Worm (Caenorhabditis elegans): ENCODE data around the gene C54F6.18.
A peak's percentile ranks its signal among the peaks of the same experiment; 100 is the strongest.

The C54F6.18 gene

DNA sequence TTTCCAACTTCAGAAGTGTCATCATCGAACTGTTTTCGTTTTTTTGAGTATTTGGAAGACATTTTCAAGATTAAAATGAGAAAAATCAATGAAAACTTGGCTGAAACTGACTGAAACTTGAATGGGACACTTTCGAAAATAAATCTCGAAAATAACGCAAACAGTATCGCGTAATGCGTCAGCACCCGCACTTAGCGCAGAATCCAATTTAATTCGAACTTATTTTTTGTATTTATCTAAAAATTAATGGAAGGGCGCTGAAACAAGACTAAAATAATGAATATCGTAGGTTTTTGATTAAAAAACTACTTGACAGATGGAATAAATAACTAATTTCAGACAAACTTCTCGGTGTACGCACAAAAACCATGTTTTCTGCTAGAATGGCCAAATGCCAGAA is 49.8 kb downstream of the C54F6.18 start, which contains the start of the genes snu-66 and ints-9:
snu-66 (minus strand) TSS at position 108 of the 400 bp plus-strand sequence.
ints-9 (plus strand) TSS at position 240 of the 400 bp plus-strand sequence.
- TF ChIP-seq ZK185.1 (tag; optimal IDR thresholded peaks at IDR 0.05; ENCODE audit: poor library complexity, severe bottlenecking) = peak; percentile 46
- peak; percentile 40 for TF ChIP-seq F33H1.4 (GFP tag; IDR thresholded peaks at IDR 0.05)
- TF ChIP-seq snpc-4 (GFP tag; optimal IDR thresholded peaks at IDR 0.05) = no peak
- peak in 2 of 4 experiments; percentile 34 to 47 for TF ChIP-seq snpc-4 (tag; optimal IDR thresholded peaks at IDR 0.05)
- 0 out of 2 replicates have a peak, but pooled peaks have one; percentile 16 for TF ChIP-seq dox-1 (GFP tag; IDR thresholded peaks at IDR 0.05)
- peak in 1 of 3 experiments; percentile 75 for TF ChIP-seq lin-35 (GFP tag; optimal IDR thresholded peaks at IDR 0.05)
- no peak for TF ChIP-seq ztf-28 (GFP tag; IDR thresholded peaks at IDR 0.05)
- peak; percentile 41 for TF ChIP-seq lsl-1 (GFP tag; optimal IDR thresholded peaks at IDR 0.05)
- TF ChIP-seq lin-40 (tag; optimal IDR thresholded peaks at IDR 0.05) = peak; percentile 43
- no peak for TF ChIP-seq attf-6 (GFP tag; IDR thresholded peaks at IDR 0.05)
- TF ChIP-seq madf-8 (GFP tag; conservative IDR thresholded peaks at IDR 0.05) = no peak
- no peak for TF ChIP-seq ztf-22 (GFP tag; optimal IDR thresholded peaks at IDR 0.05)
- no peak for TF ChIP-seq ceh-100 (GFP tag; IDR thresholded peaks at IDR 0.05)
- no peak for TF ChIP-seq unc-62 (GFP tag; optimal IDR thresholded peaks at IDR 0.05)
- TF ChIP-seq ceh-91 (GFP tag; IDR thresholded peaks at IDR 0.05) = 0 out of 2 replicates have a peak, but pooled peaks have one; percentile 11
- TF ChIP-seq mcd-1 (GFP tag; IDR thresholded peaks at IDR 0.05) = peak; percentile 80
- TF ChIP-seq unc-130 (GFP tag; optimal IDR thresholded peaks at IDR 0.05) = no peak
- TF ChIP-seq lin-54 (GFP tag; optimal IDR thresholded peaks at IDR 0.05) = peak; percentile 48
- TF ChIP-seq nhr-80 (tag; optimal IDR thresholded peaks at IDR 0.05) = peak; percentile 1
- TF ChIP-seq pbrm-1 (GFP tag; IDR thresholded peaks at IDR 0.05) = peak; percentile 7; the same call in 1 of the 2 replicates
- TF ChIP-seq nhr-90 (tag; optimal IDR thresholded peaks at IDR 0.05) = no peak
- TF ChIP-seq ztf-18 (tag; optimal IDR thresholded peaks at IDR 0.05) = peak; percentile 93
- peak; percentile 41; the same call in 1 of the 2 replicates for TF ChIP-seq madf-6 (GFP tag; IDR thresholded peaks at IDR 0.05)
- TF ChIP-seq attf-5 (GFP tag; optimal IDR thresholded peaks at IDR 0.05) = peak; percentile 65
- TF ChIP-seq snpc-1.1 (tag; optimal IDR thresholded peaks at IDR 0.05; ENCODE audit: insufficient read depth) = peak; percentile 24
- no peak for TF ChIP-seq cebp-1 (GFP tag; IDR thresholded peaks at IDR 0.05)
- peak; percentile 45 for TF ChIP-seq cebp-1 (tag; optimal IDR thresholded peaks at IDR 0.05)
- TF ChIP-seq nfya-1 (tag; optimal IDR thresholded peaks at IDR 0.05; ENCODE audit: borderline replicate concordance, insufficient read depth) = no peak
- peak; percentile 15 for TF ChIP-seq tbp1 (GFP tag; optimal IDR thresholded peaks at IDR 0.05)
- TF ChIP-seq hsf-1 (GFP tag; IDR thresholded peaks at IDR 0.05) = peak; percentile 53
- no peak for TF ChIP-seq mes-4 (tag; optimal IDR thresholded peaks at IDR 0.05)
- no peak for TF ChIP-seq F10E7.11 (tag; optimal IDR thresholded peaks at IDR 0.05)
- TF ChIP-seq ztf-26 (tag; optimal IDR thresholded peaks at IDR 0.05) = no peak
